Fruit fly (Drosophila melanogaster): ENCODE measurements around the gene CG32240.

The CG32240 gene

DNA sequence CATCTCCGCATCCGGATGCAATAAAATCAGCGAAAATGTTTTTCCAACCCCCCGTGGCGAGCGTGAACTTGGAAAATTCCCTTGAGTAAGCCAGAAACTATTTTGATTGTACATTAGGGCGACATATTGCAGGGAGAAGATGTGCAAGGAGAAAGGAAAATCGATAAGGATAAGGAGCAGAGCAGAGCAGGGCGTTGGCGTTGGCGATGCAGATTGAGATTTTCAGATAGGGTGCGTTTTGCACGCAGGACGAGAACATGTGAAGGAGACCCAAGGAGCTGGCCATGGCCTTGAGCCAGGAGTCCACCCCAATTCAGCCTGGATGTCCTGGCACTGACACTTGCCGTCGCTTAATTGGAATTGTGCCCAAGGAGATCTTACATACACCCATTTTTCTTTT is 24.4 kb downstream of the CG32240 start:
- TF ChIP-seq onecut (GFP tag; IDR thresholded peaks at IDR 0.05) = peak; percentile 90
- 0 out of 3 replicates have a peak, but pooled peaks have one; percentile 53 for TF ChIP-seq CG11456 (GFP tag; IDR thresholded peaks at IDR 0.05)
- peak; percentile 41 for TF ChIP-seq nerfin-1 (tag; optimal IDR thresholded peaks at IDR 0.05)
- peak; percentile 31 for TF ChIP-seq Med (GFP tag)
- TF ChIP-seq Rfx (GFP tag; IDR thresholded peaks at IDR 0.05) = no peak
- TF ChIP-seq pros (GFP tag; optimal IDR thresholded peaks at IDR 0.05) = peak; percentile 95

DNA sequence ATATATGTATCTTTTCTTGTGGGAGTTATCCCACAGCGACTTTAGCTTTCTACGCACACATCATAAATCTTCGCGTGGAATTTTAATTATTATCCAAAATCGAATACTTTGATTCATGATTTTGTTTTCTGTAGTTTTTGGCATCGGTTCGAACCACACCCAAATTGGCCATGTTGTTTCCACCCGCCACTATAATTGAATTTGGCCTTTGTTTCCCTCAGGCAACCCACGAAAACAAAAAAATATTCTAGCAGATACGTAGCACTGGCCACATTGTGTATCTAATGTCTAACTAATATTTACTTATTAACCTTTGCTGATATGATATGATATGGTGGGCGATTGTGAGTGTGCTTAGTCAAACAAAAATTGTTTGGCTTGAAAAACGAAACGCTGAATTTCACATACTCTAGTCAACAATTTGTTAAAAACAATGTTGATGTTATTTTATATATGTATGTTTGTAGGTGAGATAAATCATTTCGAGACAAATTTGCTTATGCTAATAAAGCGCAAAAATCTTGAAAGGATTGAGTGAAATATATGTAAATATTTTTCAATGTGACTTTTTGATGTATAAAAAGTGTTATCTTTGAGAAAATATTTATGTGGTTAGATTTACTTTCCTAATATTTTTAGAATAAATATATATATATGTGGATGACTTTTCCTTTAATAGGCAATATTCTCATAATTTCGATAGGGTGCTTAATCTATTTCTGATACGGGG is 26.4 kb downstream of the CG32240 start:
- TF ChIP-seq CG13775 (GFP tag; optimal IDR thresholded peaks at IDR 0.05) = no peak
- TF ChIP-seq CG42726 (GFP tag; IDR thresholded peaks at IDR 0.05; ENCODE audit: partially characterized antibody) = no peak
- no peak for TF ChIP-seq ash1 (GFP tag; optimal IDR thresholded peaks at IDR 0.05)
- TF ChIP-seq CG11504 (tag; optimal IDR thresholded peaks at IDR 0.05) = peak; percentile 64
- no peak for TF ChIP-seq sr (GFP tag; IDR thresholded peaks at IDR 0.05)
- TF ChIP-seq CG10431 (GFP tag; optimal IDR thresholded peaks at IDR 0.05) = no peak
- peak; percentile 12 for TF ChIP-seq Hand (GFP tag; optimal IDR thresholded peaks at IDR 0.05)
- TF ChIP-seq CG15601 (tag; optimal IDR thresholded peaks at IDR 0.05) = peak; percentile 42
- TF ChIP-seq CG10209 (GFP tag; optimal IDR thresholded peaks at IDR 0.05) = peak; percentile 25
- TF ChIP-seq ttk (GFP tag; IDR thresholded peaks at IDR 0.05) = no peak
- no peak for TF ChIP-seq HLH4C (GFP tag; IDR thresholded peaks at IDR 0.05; ENCODE audit: partially characterized antibody)
- TF ChIP-seq fd3F (GFP tag; optimal IDR thresholded peaks at IDR 0.05) = peak; percentile 7
- TF ChIP-seq CG34422 (GFP tag; IDR thresholded peaks at IDR 0.05) = no peak
- no peak for TF ChIP-seq otp (GFP tag; IDR thresholded peaks at IDR 0.05)
- no peak for TF ChIP-seq CG11085 (GFP tag; IDR thresholded peaks at IDR 0.05)
- TF ChIP-seq ara (GFP tag; IDR thresholded peaks at IDR 0.05) = no peak
- TF ChIP-seq Opbp (GFP tag; IDR thresholded peaks at IDR 0.05; ENCODE audit: partially characterized antibody) = no peak
- TF ChIP-seq btn (GFP tag; optimal IDR thresholded peaks at IDR 0.05) = no peak
- TF ChIP-seq br (optimal IDR thresholded peaks at IDR 0.05) = no peak
- TF ChIP-seq jing (GFP tag; optimal IDR thresholded peaks at IDR 0.05) = no peak
- no peak for TF ChIP-seq CG2889 (GFP tag; IDR thresholded peaks at IDR 0.05)
- no peak for TF ChIP-seq luna (GFP tag; optimal IDR thresholded peaks at IDR 0.05)
- TF ChIP-seq klu (GFP tag; IDR thresholded peaks at IDR 0.05) = no peak
- no peak for TF ChIP-seq abd-A (tag; optimal IDR thresholded peaks at IDR 0.05)
- TF ChIP-seq CG8765 (GFP tag; IDR thresholded peaks at IDR 0.05) = no peak
- no peak for TF ChIP-seq bbx (GFP tag; IDR thresholded peaks at IDR 0.05; ENCODE audit: partially characterized antibody)
- TF ChIP-seq CG15514 (GFP tag; optimal IDR thresholded peaks at IDR 0.05) = no peak
- no peak for TF ChIP-seq CG17612 (GFP tag; IDR thresholded peaks at IDR 0.05)
- TF ChIP-seq CG15696 (tag; optimal IDR thresholded peaks at IDR 0.05) = peak; percentile 13
- no peak for TF ChIP-seq CG7786 (GFP tag; optimal IDR thresholded peaks at IDR 0.05)
- peak in 1 of 3 experiments; percentile 51 for TF ChIP-seq lola (GFP tag; optimal IDR thresholded peaks at IDR 0.05)
- no peak for TF ChIP-seq Poxn (GFP tag; IDR thresholded peaks at IDR 0.05)
- peak; percentile 7 for TF ChIP-seq ATbp (GFP tag; optimal IDR thresholded peaks at IDR 0.05)
- peak; percentile 8 for TF ChIP-seq az2 (GFP tag; optimal IDR thresholded peaks at IDR 0.05)
- peak; percentile 50 for TF ChIP-seq CG31441 (GFP tag; IDR thresholded peaks at IDR 0.05)
- TF ChIP-seq corto (GFP tag; optimal IDR thresholded peaks at IDR 0.05) = no peak
- no peak for TF ChIP-seq HmgD (GFP tag; optimal IDR thresholded peaks at IDR 0.05)
- TF ChIP-seq Hmx (GFP tag; optimal IDR thresholded peaks at IDR 0.05) = no peak
- no peak for TF ChIP-seq Pdp1 (GFP tag; optimal IDR thresholded peaks at IDR 0.05)
- TF ChIP-seq ato (GFP tag; IDR thresholded peaks at IDR 0.05; ENCODE audit: partially characterized antibody) = no peak
- no peak for TF ChIP-seq CG32767 (GFP tag; IDR thresholded peaks at IDR 0.05)
- TF ChIP-seq disco-r (GFP tag; optimal IDR thresholded peaks at IDR 0.05) = no peak

Measured in whole organism, embryonic.